Fruit fly (Drosophila melanogaster) whole organism, prepupa: ENCODE data around the gene CG33331.

Source experiments
- Blimp-1 ChIP-seq: fragments of 200-800 bp; sonication (Bioruptor generic); optimal IDR thresholded peaks from 3 replicates; lab custom pipeline; 2017; ENCODE audit warnings: missing biosample characterization, missing genetic modification characterization, mild to moderate bottlenecking, moderate library complexity, missing genetic modification reagents
- CG10631 ChIP-seq: fragments of 200-800 bp; sonication (Bioruptor generic); optimal IDR thresholded peaks from 2 replicates; lab custom pipeline; 2016; ENCODE audit warnings: missing biosample characterization, missing genetic modification characterization
- CG10669 ChIP-seq: fragments of 200-800 bp; sonication (Bioruptor generic); optimal IDR thresholded peaks from 3 replicates; lab custom pipeline; 2018; ENCODE audit warnings: missing biosample characterization, mild to moderate bottlenecking, missing genetic modification characterization, moderate library complexity
- CG11294 ChIP-seq: fragments of 200-800 bp; sonication (Bioruptor generic); IDR thresholded peaks from 2 replicates; pipeline ENCODE4 v1.3.6; 2022; ENCODE audit warnings: missing biosample characterization, missing genetic modification characterization
- CG11902 ChIP-seq: fragments of 200-800 bp; sonication (Bioruptor generic); optimal IDR thresholded peaks from 3 replicates; lab custom pipeline; 2016; ENCODE audit warnings: missing biosample characterization, missing genetic modification characterization
- CG15336 ChIP-seq: fragments of 200-800 bp; sonication (Bioruptor generic); IDR thresholded peaks from 2 replicates; pipeline ENCODE4 v1.3.6; 2022; ENCODE audit warnings: missing biosample characterization, missing genetic modification characterization
- CG1621 ChIP-seq: fragments of 200-800 bp; sonication (Bioruptor generic); optimal IDR thresholded peaks from 3 replicates; lab custom pipeline; 2018; ENCODE audit warnings: missing biosample characterization, mild to moderate bottlenecking, missing genetic modification characterization
- CG16779 ChIP-seq: fragments of 200-800 bp; sonication (Bioruptor generic); optimal IDR thresholded peaks from 3 replicates; lab custom pipeline; 2017; ENCODE audit warnings: missing biosample characterization, mild to moderate bottlenecking, missing genetic modification characterization
- CG3032 ChIP-seq: fragments of 200-800 bp; optimal IDR thresholded peaks from 2 replicates; lab custom pipeline; 2019; ENCODE audit warnings: missing biosample characterization, mild to moderate bottlenecking, missing genetic modification characterization, moderate library complexity
- CG31627 ChIP-seq: fragments of 200-800 bp; sonication (Bioruptor generic); optimal IDR thresholded peaks from 3 replicates; lab custom pipeline; 2016; ENCODE audit warnings: missing biosample characterization, missing genetic modification characterization
- CG32006 ChIP-seq: fragments of 200-800 bp; sonication (Bioruptor generic); optimal IDR thresholded peaks from 3 replicates; lab custom pipeline; 2017; ENCODE audit warnings: missing biosample characterization, mild to moderate bottlenecking, missing genetic modification characterization
- CG3919 ChIP-seq: fragments of 200-800 bp; sonication (Bioruptor generic); optimal IDR thresholded peaks from 3 replicates; lab custom pipeline; 2016; ENCODE audit warnings: missing biosample characterization, missing genetic modification characterization
- CG4318 ChIP-seq: fragments of 200-800 bp; sonication (Bioruptor generic); optimal IDR thresholded peaks from 3 replicates; lab custom pipeline; 2017; ENCODE audit warnings: missing biosample characterization, mild to moderate bottlenecking, missing genetic modification characterization
- CG6163 ChIP-seq: fragments of 200-800 bp; sonication (Bioruptor generic); IDR thresholded peaks from 3 replicates; pipeline ENCODE4 v1.3.6; 2022; ENCODE audit warnings: missing biosample characterization, missing genetic modification characterization
- CG6276 ChIP-seq: fragments of 200-800 bp; sonication (Bioruptor generic); optimal IDR thresholded peaks from 2 replicates; lab custom pipeline; 2017; ENCODE audit warnings: missing biosample characterization, mild to moderate bottlenecking, missing genetic modification characterization
- CG6808 ChIP-seq: fragments of 200-800 bp; sonication (Bioruptor generic); optimal IDR thresholded peaks from 3 replicates; lab custom pipeline; 2017; ENCODE audit warnings: missing biosample characterization, missing genetic modification characterization, mild to moderate bottlenecking, moderate library complexity, missing genetic modification reagents
- CG8119 ChIP-seq: fragments of 200-800 bp; sonication (Bioruptor generic); IDR thresholded peaks from 3 replicates; pipeline ENCODE4 v1.3.6; 2022; ENCODE audit warnings: missing biosample characterization, missing genetic modification characterization
- CG8632 ChIP-seq: fragments of 200-800 bp; sonication (Bioruptor generic); optimal IDR thresholded peaks from 3 replicates; lab custom pipeline; 2016; ENCODE audit warnings: missing biosample characterization, missing genetic modification characterization
- CG9139 ChIP-seq: fragments of 200-800 bp; sonication (Bioruptor generic); optimal IDR thresholded peaks from 3 replicates; lab custom pipeline; 2017; ENCODE audit warnings: missing biosample characterization, mild to moderate bottlenecking, missing genetic modification characterization
- Eip78C ChIP-seq: fragments of 200-800 bp; sonication (Bioruptor generic); peaks from one replicate; lab custom pipeline; 2016; ENCODE audit warnings: missing biosample characterization, missing genetic modification characterization
- Eip93F ChIP-seq: fragments of 200-800 bp; sonication (Bioruptor generic); optimal IDR thresholded peaks from 2 replicates; lab custom pipeline; 2016; ENCODE audit warnings: missing biosample characterization, mild to moderate bottlenecking, missing genetic modification characterization
- Ets21C ChIP-seq: fragments of 200-800 bp; sonication (Bioruptor generic); optimal IDR thresholded peaks from 3 replicates; lab custom pipeline; 2016; ENCODE audit warnings: missing biosample characterization, missing genetic modification characterization
- Ets96B ChIP-seq: fragments of 200-800 bp; optimal IDR thresholded peaks from 2 replicates; lab custom pipeline; 2019; ENCODE audit warnings: missing biosample characterization, mild to moderate bottlenecking, missing genetic modification characterization, moderate library complexity
- Gug ChIP-seq: fragments of 200-800 bp; sonication (Bioruptor generic); IDR thresholded peaks from 2 replicates; pipeline ENCODE4 v1.3.6; 2022; ENCODE audit warnings: missing biosample characterization, missing genetic modification characterization
- Hr38 ChIP-seq: sonication (Bioruptor generic); optimal IDR thresholded peaks from 2 replicates; lab custom pipeline; 2016; ENCODE audit warnings: missing biosample characterization, missing genetic modification characterization
- Hr39 ChIP-seq: fragments of 200-800 bp; sonication (Bioruptor generic); optimal IDR thresholded peaks from 2 replicates; lab custom pipeline; 2016; ENCODE audit warnings: missing biosample characterization, missing genetic modification characterization
- Hr4 ChIP-seq: fragments of 200-800 bp; sonication (Bioruptor generic); optimal IDR thresholded peaks from 3 replicates; lab custom pipeline; 2016; ENCODE audit warnings: missing biosample characterization, missing genetic modification characterization
- Met ChIP-seq: fragments of 200-800 bp; sonication (Bioruptor generic); optimal IDR thresholded peaks from 3 replicates; lab custom pipeline; 2016; ENCODE audit warnings: missing biosample characterization, missing genetic modification characterization
- OdsH ChIP-seq: fragments of 200-800 bp; sonication (Bioruptor generic); optimal IDR thresholded peaks from 3 replicates; lab custom pipeline; 2016; ENCODE audit warnings: missing biosample characterization, missing genetic modification characterization
- Sox102F ChIP-seq: fragments of 200-800 bp; sonication (Bioruptor generic); optimal IDR thresholded peaks from 2 replicates; lab custom pipeline; 2016; ENCODE audit warnings: missing biosample characterization, mild to moderate bottlenecking, missing genetic modification characterization
- Sox14 ChIP-seq: fragments of 200-800 bp; sonication (Bioruptor generic); optimal IDR thresholded peaks from 3 replicates; lab custom pipeline; 2016; ENCODE audit warnings: missing biosample characterization, missing genetic modification characterization
- Sox15 ChIP-seq: fragments of 200-800 bp; sonication (Bioruptor generic); optimal IDR thresholded peaks from 3 replicates; lab custom pipeline; 2016; ENCODE audit warnings: missing biosample characterization, missing genetic modification characterization
- achi ChIP-seq: fragments of 200-800 bp; sonication (Bioruptor generic); optimal IDR thresholded peaks from 3 replicates; lab custom pipeline; 2016; ENCODE audit warnings: missing biosample characterization, missing genetic modification characterization
- acj6 ChIP-seq: fragments of 200-800 bp; sonication (Bioruptor generic); optimal IDR thresholded peaks from 3 replicates; lab custom pipeline; 2016; ENCODE audit warnings: missing biosample characterization, missing genetic modification characterization
- cyc ChIP-seq: fragments of 200-800 bp; sonication (Bioruptor generic); optimal IDR thresholded peaks from 3 replicates; lab custom pipeline; 2016; ENCODE audit warnings: missing biosample characterization, missing genetic modification characterization
- eg ChIP-seq: fragments of 200-800 bp; sonication (Bioruptor generic); IDR thresholded peaks from 3 replicates; pipeline ENCODE4 v1.3.6; 2022; ENCODE audit warnings: missing biosample characterization, missing genetic modification characterization
- fd85E ChIP-seq: fragments of 200-800 bp; sonication (Bioruptor generic); optimal IDR thresholded peaks from 3 replicates; lab custom pipeline; 2016; ENCODE audit warnings: missing biosample characterization, missing genetic modification characterization
- fkh ChIP-seq: fragments of 200-800 bp; sonication (Bioruptor generic); optimal IDR thresholded peaks from 3 replicates; lab custom pipeline; 2017; ENCODE audit warnings: missing biosample characterization, mild to moderate bottlenecking, missing genetic modification characterization, moderate library complexity
- lz ChIP-seq: fragments of 200-800 bp; sonication (Bioruptor generic); optimal IDR thresholded peaks from 3 replicates; lab custom pipeline; 2016; ENCODE audit warnings: missing biosample characterization, missing genetic modification characterization
- net ChIP-seq: fragments of 200-800 bp; sonication (Bioruptor generic); optimal IDR thresholded peaks from 3 replicates; lab custom pipeline; 2016; ENCODE audit warnings: missing biosample characterization, missing genetic modification characterization
- pdm3 ChIP-seq: fragments of 200-800 bp; sonication (Bioruptor generic); optimal IDR thresholded peaks from 3 replicates; lab custom pipeline; 2016; ENCODE audit warnings: missing biosample characterization, missing genetic modification characterization
- svp ChIP-seq: fragments of 200-800 bp; sonication (Bioruptor generic); peaks from one replicate; lab custom pipeline; 2016; ENCODE audit warnings: missing biosample characterization, missing genetic modification characterization
- topi ChIP-seq: fragments of 200-800 bp; sonication (Bioruptor generic); optimal IDR thresholded peaks from 3 replicates; lab custom pipeline; 2016; ENCODE audit warnings: missing biosample characterization, missing genetic modification characterization
- vri ChIP-seq: fragments of 200-800 bp; sonication (Bioruptor generic); optimal IDR thresholded peaks from 3 replicates; lab custom pipeline; 2016; ENCODE audit warnings: missing biosample characterization, mild to moderate bottlenecking, missing genetic modification characterization

CG33331 gene

DNA sequence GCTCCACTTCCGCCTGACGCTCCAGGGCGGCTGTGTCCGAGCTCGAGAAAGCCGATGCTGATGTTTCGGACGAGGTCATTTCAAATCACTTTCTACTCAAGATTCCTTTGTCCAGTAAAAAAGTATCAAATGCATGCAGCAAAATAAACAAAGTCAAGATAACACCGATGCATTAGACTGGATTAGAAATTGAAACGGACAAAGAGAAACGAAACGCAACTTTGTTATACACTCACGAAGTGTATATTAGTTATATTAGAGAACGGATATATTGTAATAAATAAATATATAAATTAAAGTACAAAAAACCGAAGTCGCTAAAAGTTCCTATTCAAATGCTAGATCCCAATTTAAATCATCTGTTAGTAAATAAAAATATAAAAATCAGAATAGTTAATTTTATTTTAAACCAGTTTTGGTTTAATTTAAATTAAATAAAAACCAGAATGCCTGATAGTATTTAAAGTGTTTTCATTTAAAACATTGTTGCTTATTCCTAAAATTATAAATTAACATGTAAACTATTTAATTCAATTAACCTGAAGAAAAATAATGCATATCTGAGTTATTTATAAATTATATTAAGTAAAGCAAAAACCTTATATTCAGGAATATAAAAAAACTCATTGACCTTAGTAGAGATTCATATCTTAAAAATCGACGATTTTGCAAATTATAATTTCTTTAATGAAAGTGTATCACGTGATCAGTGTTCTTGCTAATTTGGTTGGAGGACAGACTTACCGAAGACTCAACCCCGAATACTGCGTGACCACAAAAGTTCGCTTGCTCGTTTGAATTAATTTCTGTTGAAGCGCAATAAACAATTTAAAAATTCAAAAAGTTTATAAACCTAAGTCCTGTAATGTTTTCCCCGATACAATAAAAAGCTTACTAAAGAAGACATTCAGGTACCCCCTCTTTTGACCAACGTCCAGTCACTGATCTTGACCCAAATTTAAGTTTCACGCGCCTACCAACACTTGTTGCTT is 7.8 kb downstream of the CG33331 start, which contains the start of gene Dph2 (continued):
- no peak for TF ChIP-seq Eip78C (GFP tag; lab: Kevin White, UChicago)
- TF ChIP-seq svp: no peak
- TF ChIP-seq CG6163 (GFP tag; lab: Robert Waterston, UW): peak; percentile 45
- 0 out of 2 replicates have a peak, but pooled peaks have one; percentile 18 for TF ChIP-seq CG11294 (GFP tag; lab: Robert Waterston, UW)
- peak; percentile 75; the same call in 2 of the 3 replicates for TF ChIP-seq CG8119 (GFP tag; lab: Robert Waterston, UW)
- TF ChIP-seq cyc (GFP tag; lab: Kevin White, UChicago): peak; percentile 50
- TF ChIP-seq Ets21C (GFP tag; lab: Kevin White, UChicago): no peak
- no peak for TF ChIP-seq CG6808 (GFP tag; lab: Kevin White, UChicago)
- TF ChIP-seq CG32006 (GFP tag; lab: Kevin White, UChicago): peak; percentile 35
- peak; percentile 92 for TF ChIP-seq eg (GFP tag; lab: Robert Waterston, UW)
- TF ChIP-seq CG8632: peak; percentile 14
- no peak for TF ChIP-seq achi (GFP tag; lab: Kevin White, UChicago)
- peak; percentile 66; the same call in 1 of the 2 replicates for TF ChIP-seq Gug (GFP tag; lab: Robert Waterston, UW)
- TF ChIP-seq, all 60 proteins: peak for 24

dm6 chr3R:14894783-14894883 is 8.4 kb downstream of the CG33331 start, which contains the start of gene CG14860:
CG14860 (plus strand) TSS chr3R:14894784.
- TF ChIP-seq CG11902 (GFP tag; lab: Kevin White, UChicago) (no peak), CG3032 (no peak), CG6276 (GFP tag; lab: Kevin White, UChicago) (no peak), CG8632 (no peak), achi (GFP tag; lab: Kevin White, UChicago) (no peak), Sox15 (GFP tag; lab: Kevin White, UChicago) (no peak), fkh (GFP tag; lab: Kevin White, UChicago) (no peak), OdsH (GFP tag; lab: Kevin White, UChicago) (no peak), Blimp-1 (GFP tag; lab: Kevin White, UChicago) (no peak), CG11294 (GFP tag; lab: Robert Waterston, UW) (no peak), CG4318 (no peak), CG10669 (no peak), Ets21C (GFP tag; lab: Kevin White, UChicago) (no peak), lz (GFP tag; lab: Kevin White, UChicago) (no peak), vri (GFP tag; lab: Kevin White, UChicago) (no peak), CG6163 (GFP tag; lab: Robert Waterston, UW) (no peak)

DNA sequence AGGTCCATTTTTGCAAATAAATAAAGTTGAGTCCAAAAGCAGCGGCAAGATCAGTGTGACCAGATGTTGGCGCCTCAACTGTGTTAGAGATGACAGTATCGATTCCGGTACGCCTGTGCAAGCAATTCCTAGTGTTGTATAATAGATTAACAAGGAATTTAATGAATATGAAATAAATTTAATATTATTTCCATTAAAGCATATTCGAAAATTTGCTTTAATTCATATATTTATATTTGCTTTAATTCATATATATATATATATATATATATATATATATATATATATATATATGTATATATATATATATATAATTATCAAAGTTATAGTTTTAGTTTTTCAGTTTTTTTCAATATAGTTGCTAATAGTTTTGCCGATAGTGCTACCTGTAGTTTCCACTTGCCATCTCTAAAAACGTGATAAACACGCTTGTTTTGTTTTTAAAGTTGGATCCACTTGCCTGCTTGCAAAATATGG is 12.1 kb downstream of the CG33331 start, which contains the start of the genes Nup93-2 and CG3817:
Gene Nup93-2, minus strand, starts transcription at position 93 of the 477 bp plus-strand sequence.
Gene CG3817, plus strand, starts transcription at position 460 of the 477 bp plus-strand sequence.
- TF ChIP-seq CG3919 (GFP tag; lab: Kevin White, UChicago) (peak; percentile 49), CG10631 (GFP tag; lab: Kevin White, UChicago) (no peak), CG6163 (GFP tag; lab: Robert Waterston, UW) (peak; percentile 68; the same call in 2 of the 3 replicates), topi (GFP tag; lab: Kevin White, UChicago) (peak; percentile 58), CG9139 (GFP tag; lab: Kevin White, UChicago) (no peak), Sox14 (GFP tag; lab: Kevin White, UChicago) (peak; percentile 23), Ets96B (tag; lab: Kevin White, UChicago) (peak; percentile 69), CG4318 (no peak), Sox102F (GFP tag; lab: Kevin White, UChicago) (no peak), Hr39 (GFP tag; lab: Kevin White, UChicago) (peak; percentile 52), lz (GFP tag; lab: Kevin White, UChicago) (peak; percentile 72), Eip93F (GFP tag; lab: Kevin White, UChicago) (no peak), CG1621 (peak; percentile 24), fd85E (GFP tag; lab: Kevin White, UChicago) (no peak), achi (GFP tag; lab: Kevin White, UChicago) (no peak), CG32006 (GFP tag; lab: Kevin White, UChicago) (peak; percentile 59), Hr38 (GFP tag; lab: Kevin White, UChicago) (no peak), cyc (GFP tag; lab: Kevin White, UChicago) (peak; percentile 40), pdm3 (GFP tag; lab: Kevin White, UChicago) (no peak), CG6276 (GFP tag; lab: Kevin White, UChicago) (no peak), Met (no peak), CG8119 (GFP tag; lab: Robert Waterston, UW) (no peak), Hr4 (GFP tag; lab: Kevin White, UChicago) (no peak), eg (GFP tag; lab: Robert Waterston, UW) (peak; percentile 67; the same call in 1 of the 3 replicates), CG11294 (GFP tag; lab: Robert Waterston, UW) (0 out of 2 replicates have a peak, but pooled peaks have one; percentile 33), CG15336 (GFP tag; lab: Robert Waterston, UW) (peak; percentile 26; the same call in 1 of the 2 replicates), CG16779 (tag; lab: Kevin White, UChicago) (no peak), Sox15 (GFP tag; lab: Kevin White, UChicago) (peak; percentile 48), CG31627 (GFP tag; lab: Kevin White, UChicago) (peak; percentile 37), acj6 (peak; percentile 40), Gug (GFP tag; lab: Robert Waterston, UW) (no peak), net (no peak), OdsH (GFP tag; lab: Kevin White, UChicago) (no peak)
